Worm (Caenorhabditis elegans): ENCODE results near the gene F29A7.8.

The F29A7.8 gene

ce11 chrII:2717335-2717734 is 40.5 kb downstream of the F29A7.8 start, which contains the start of gene T05A8.3:
TSS of gene T05A8.3 (minus strand) at chrII:2717435.
- TF ChIP-seq flt-1 (GFP tag; IDR thresholded peaks at IDR 0.05): no peak

ce11 chrII:2710919-2711318 is 46.9 kb downstream of the F29A7.8 start, which contains the start of gene T05A8.2:
TSS of gene T05A8.2 (minus strand) at chrII:2711019.
- TF ChIP-seq flt-1 (GFP tag; IDR thresholded peaks at IDR 0.05) (no peak), klf-2 (GFP tag; conservative IDR thresholded peaks at IDR 0.05) (no peak), med-1 (GFP tag; optimal IDR thresholded peaks at IDR 0.05; ENCODE audit: insufficient read depth) (no peak), tab-1 (GFP tag; IDR thresholded peaks at IDR 0.05) (no peak), ztf-23 (GFP tag; IDR thresholded peaks at IDR 0.05) (no peak), cog-1 (tag; optimal IDR thresholded peaks at IDR 0.05) (no peak), T22C8.4 (GFP tag; IDR thresholded peaks at IDR 0.05) (no peak), ref-1 (GFP tag; conservative IDR thresholded peaks at IDR 0.05) (no peak), ztf-29 (GFP tag; IDR thresholded peaks at IDR 0.05) (no peak)

- TF ChIP-seq cog-1 (tag; optimal IDR thresholded peaks at IDR 0.05): no peak
- TF ChIP-seq flt-1 (GFP tag; IDR thresholded peaks at IDR 0.05): no peak
- no peak for TF ChIP-seq T22C8.4 (GFP tag; IDR thresholded peaks at IDR 0.05)
- TF ChIP-seq med-1 (GFP tag; optimal IDR thresholded peaks at IDR 0.05; ENCODE audit: insufficient read depth): no peak
- no peak for TF ChIP-seq tab-1 (GFP tag; IDR thresholded peaks at IDR 0.05)
- no peak for TF ChIP-seq klf-2 (GFP tag; conservative IDR thresholded peaks at IDR 0.05)
- TF ChIP-seq ztf-29 (GFP tag; IDR thresholded peaks at IDR 0.05): no peak
- TF ChIP-seq ref-1 (GFP tag; conservative IDR thresholded peaks at IDR 0.05): no peak
- TF ChIP-seq ztf-23 (GFP tag; IDR thresholded peaks at IDR 0.05): no peak
Observed at ce11 chrII:2709942-2710341, 47.9 kb downstream of the F29A7.8 start, which contains the start of gene T05A8.1. TSS of gene T05A8.1 (minus strand) at chrII:2710042.

ce11 chrII:2707872-2708271 is 50.0 kb downstream of the F29A7.8 start, which contains the start of gene Y47G7B.2:
TSS of gene Y47G7B.2 (minus strand) at chrII:2708014.
- TF ChIP-seq cog-1 (tag; optimal IDR thresholded peaks at IDR 0.05) (no peak), T22C8.4 (GFP tag; IDR thresholded peaks at IDR 0.05) (no peak), med-1 (GFP tag; optimal IDR thresholded peaks at IDR 0.05; ENCODE audit: insufficient read depth) (no peak), flt-1 (GFP tag; IDR thresholded peaks at IDR 0.05) (no peak)

Data from whole organism, midembryonic.